Worm (Caenorhabditis elegans): Measurements from ENCODE around the gene Y42H9AR.1.

Gene Y42H9AR.1

ce11 chrIV:8066598-8066997 is 46.6 kb upstream of the Y42H9AR.1 start (continued):
- TF ChIP-seq fax-1 (tag; optimal IDR thresholded peaks at IDR 0.05) (peak; percentile 7), tbx-2 (tag; optimal IDR thresholded peaks at IDR 0.05) (peak; percentile 52), npax-4 (tag; optimal IDR thresholded peaks at IDR 0.05) (no peak), ceh-14 (tag; optimal IDR thresholded peaks at IDR 0.05) (peak; percentile 54), sdc-2 (tag; optimal IDR thresholded peaks at IDR 0.05) (peak; percentile 52), pqm-1 (tag; optimal IDR thresholded peaks at IDR 0.05) (no peak), pax-1 (tag; optimal IDR thresholded peaks at IDR 0.05) (no peak), nfya-1 (tag; optimal IDR thresholded peaks at IDR 0.05) (peak; percentile 39), lim-6 (tag; optimal IDR thresholded peaks at IDR 0.05) (no peak), elt-4 (tag; optimal IDR thresholded peaks at IDR 0.05) (no peak), fkh-10 (GFP tag; optimal IDR thresholded peaks at IDR 0.05) (no peak), syd-9 (tag; optimal IDR thresholded peaks at IDR 0.05) (peak; percentile 2), K02D7.2 (tag; optimal IDR thresholded peaks at IDR 0.05) (no peak), ahr-1 (tag; optimal IDR thresholded peaks at IDR 0.05) (no peak), dve-1 (tag; optimal IDR thresholded peaks at IDR 0.05) (no peak), ceh-18 (tag; optimal IDR thresholded peaks at IDR 0.05) (peak; percentile 71), T23F11.4 (GFP tag; optimal IDR thresholded peaks at IDR 0.05) (peak; percentile 20), nhr-232 (tag; optimal IDR thresholded peaks at IDR 0.05) (peak; percentile 36), zip-5 (tag; optimal IDR thresholded peaks at IDR 0.05) (no peak), pha-4 (tag; optimal IDR thresholded peaks at IDR 0.05) (no peak), pha-2 (tag; optimal IDR thresholded peaks at IDR 0.05) (no peak)

ce11 chrIV:8067745-8068144 is 45.4 kb upstream of the Y42H9AR.1 start:
- no peak for TF ChIP-seq ets-4 (tag; optimal IDR thresholded peaks at IDR 0.05)
- TF ChIP-seq ahr-1 (tag; optimal IDR thresholded peaks at IDR 0.05) = no peak
- no peak for TF ChIP-seq F13H6.1 (tag; optimal IDR thresholded peaks at IDR 0.05)
- TF ChIP-seq ceh-48 (tag; optimal IDR thresholded peaks at IDR 0.05) = no peak
- no peak for TF ChIP-seq lin-11 (tag; optimal IDR thresholded peaks at IDR 0.05)
- TF ChIP-seq ceh-45 (GFP tag; IDR thresholded peaks at IDR 0.05) = no peak
- no peak for TF ChIP-seq ztf-16 (tag; optimal IDR thresholded peaks at IDR 0.05)
- no peak for TF ChIP-seq pqm-1 (tag; optimal IDR thresholded peaks at IDR 0.05)
- TF ChIP-seq T23F11.4 (GFP tag; optimal IDR thresholded peaks at IDR 0.05) = no peak

- TF ChIP-seq ama-1 (optimal IDR thresholded peaks at IDR 0.05) (no peak), rnt-1 (tag; optimal IDR thresholded peaks at IDR 0.05) (peak; percentile 13)
Measured at ce11 chrIV:8068280-8068679, 44.9 kb upstream of the Y42H9AR.1 start.

ce11 chrIV:8069104-8069503 is 44.1 kb upstream of the Y42H9AR.1 start:
- no peak for TF ChIP-seq dmd-4 (tag; optimal IDR thresholded peaks at IDR 0.05; ENCODE audit: borderline replicate concordance)
- no peak for TF ChIP-seq K02D7.2 (tag; optimal IDR thresholded peaks at IDR 0.05)
- no peak for TF ChIP-seq npax-4 (tag; optimal IDR thresholded peaks at IDR 0.05)
- no peak for TF ChIP-seq pqm-1 (tag; optimal IDR thresholded peaks at IDR 0.05)
- TF ChIP-seq fkh-6 (tag; optimal IDR thresholded peaks at IDR 0.05) = no peak
- TF ChIP-seq ceh-34 (tag; optimal IDR thresholded peaks at IDR 0.05) = peak; percentile 8

ce11 chrIV:8070299-8070698 is 42.9 kb upstream of the Y42H9AR.1 start:
- TF ChIP-seq tbx-2 (tag; optimal IDR thresholded peaks at IDR 0.05) (no peak), hlh-6 (tag; optimal IDR thresholded peaks at IDR 0.05) (peak; percentile 6), pha-4 (tag; optimal IDR thresholded peaks at IDR 0.05) (no peak)

- TF ChIP-seq hlh-15 (tag; optimal IDR thresholded peaks at IDR 0.05) (no peak), rnt-1 (tag; optimal IDR thresholded peaks at IDR 0.05) (no peak), ceh-6 (GFP tag; optimal IDR thresholded peaks at IDR 0.05) (no peak), sdc-2 (tag; optimal IDR thresholded peaks at IDR 0.05) (no peak), madf-2 (tag; optimal IDR thresholded peaks at IDR 0.05) (no peak), tbx-2 (tag; optimal IDR thresholded peaks at IDR 0.05) (no peak), K02D7.2 (tag; optimal IDR thresholded peaks at IDR 0.05) (no peak), fkh-6 (tag; optimal IDR thresholded peaks at IDR 0.05) (no peak), unc-3 (GFP tag; conservative IDR thresholded peaks at IDR 0.05) (no peak), unc-3 (tag; optimal IDR thresholded peaks at IDR 0.05) (no peak), ref-2 (tag; optimal IDR thresholded peaks at IDR 0.05) (no peak), ztf-16 (tag; optimal IDR thresholded peaks at IDR 0.05) (no peak), K09A11.1 (tag; optimal IDR thresholded peaks at IDR 0.05; ENCODE audit: insufficient read depth) (no peak), ama-1 (optimal IDR thresholded peaks at IDR 0.05) (peak; percentile 15), sox-2 (GFP tag; IDR thresholded peaks at IDR 0.05) (peak; percentile 41; the same call in 1 of the 2 replicates), ceh-24 (tag; optimal IDR thresholded peaks at IDR 0.05) (no peak), ceh-31 (tag; optimal IDR thresholded peaks at IDR 0.05) (peak; percentile 55)
Measured at ce11 chrIV:8070934-8071333, 42.3 kb upstream of the Y42H9AR.1 start.

All from whole organism, late embryonic.